Worm (Caenorhabditis elegans) whole organism, early embryonic: Measurements from ENCODE around the gene srd-12.

Source experiments
- B0310.2 ChIP-seq: sonication (generic microtip); optimal IDR thresholded peaks from 2 replicates; lab custom pipeline; 2016; ENCODE audit warnings: mild to moderate bottlenecking, missing genetic modification characterization, missing compliant biosample characterization
- F13C5.2 ChIP-seq: sonication (generic microtip); optimal IDR thresholded peaks from 2 replicates; lab custom pipeline; 2017; ENCODE audit warnings: mild to moderate bottlenecking, missing genetic modification characterization, inconsistent platforms, missing compliant biosample characterization
- aly-1 ChIP-seq: sonication (generic microtip); optimal IDR thresholded peaks from 2 replicates; lab custom pipeline; 2016; ENCODE audit warnings: missing genetic modification characterization, missing compliant biosample characterization
- ama-1 ChIP-seq: fragments of 150-350 bp; optimal IDR thresholded peaks from 2 replicates; lab custom pipeline; 2014
- ceh-13 ChIP-seq: fragments of 200-800 bp; sonication (Bioruptor generic); optimal IDR thresholded peaks from 2 replicates; lab custom pipeline; 2018; ENCODE audit warnings: mild to moderate bottlenecking, missing genetic modification characterization, missing compliant biosample characterization
- ceh-36 ChIP-seq: sonication (generic microtip); optimal IDR thresholded peaks from 2 replicates; lab custom pipeline; 2016; ENCODE audit warnings: missing genetic modification characterization, inconsistent platforms, missing compliant biosample characterization
- ets-7 ChIP-seq: sonication (generic microtip); optimal IDR thresholded peaks from 2 replicates; lab custom pipeline; 2016; ENCODE audit warnings: missing genotype, missing genetic modification characterization, missing compliant biosample characterization
- flt-1 ChIP-seq: fragments of 200-800 bp; sonication (Bioruptor generic); IDR thresholded peaks from 2 replicates; pipeline ENCODE4 v1.3.6; 2022; ENCODE audit warnings: missing genetic modification characterization, missing compliant biosample characterization
- hmbx-1 ChIP-seq: sonication (generic microtip); optimal IDR thresholded peaks from 2 replicates; lab custom pipeline; 2016; ENCODE audit warnings: mild to moderate bottlenecking, missing genetic modification characterization, missing compliant biosample characterization
- hmg-4 ChIP-seq: fragments of 200-800 bp; sonication (Bioruptor generic); optimal IDR thresholded peaks from 2 replicates; lab custom pipeline; 2018; ENCODE audit warnings: mild to moderate bottlenecking, missing genetic modification characterization, missing compliant biosample characterization
- hnd-1 ChIP-seq: sonication (generic microtip); optimal IDR thresholded peaks from 2 replicates; lab custom pipeline; 2016; ENCODE audit warnings: missing genetic modification characterization, missing compliant biosample characterization
- pes-1 ChIP-seq: fragments of 200-800 bp; sonication (Bioruptor generic); IDR thresholded peaks from 2 replicates; pipeline ENCODE4 v1.3.6; 2022; ENCODE audit warnings: missing genetic modification reagents, missing genetic modification characterization, missing compliant biosample characterization
- scrt-1 ChIP-seq: fragments of 200-800 bp; sonication (Bioruptor generic); IDR thresholded peaks from 2 replicates; pipeline ENCODE4 v1.3.6; 2022; ENCODE audit warnings: missing genetic modification characterization, missing compliant biosample characterization
- sea-1 ChIP-seq: fragments of 200-800 bp; sonication (Bioruptor generic); conservative IDR thresholded peaks from 2 replicates; pipeline ENCODE4 v1.3.6; 2022; ENCODE audit warnings: missing genetic modification characterization, missing compliant biosample characterization
- tbx-11 ChIP-seq: fragments of 200-800 bp; sonication (Bioruptor generic); IDR thresholded peaks from 2 replicates; pipeline ENCODE4 v1.3.6; 2022; ENCODE audit warnings: missing genetic modification characterization, missing compliant biosample characterization
- tbx-37 ChIP-seq: fragments of 200-800 bp; sonication (Bioruptor generic); conservative IDR thresholded peaks from 2 replicates; pipeline ENCODE4 v1.3.6; 2022; ENCODE audit warnings: missing genetic modification reagents, missing genetic modification characterization, missing compliant biosample characterization
- tra-4 ChIP-seq: sonication (generic microtip); optimal IDR thresholded peaks from 2 replicates; lab custom pipeline; 2017; ENCODE audit warnings: missing genetic modification characterization, missing compliant biosample characterization

The srd-12 gene

DNA sequence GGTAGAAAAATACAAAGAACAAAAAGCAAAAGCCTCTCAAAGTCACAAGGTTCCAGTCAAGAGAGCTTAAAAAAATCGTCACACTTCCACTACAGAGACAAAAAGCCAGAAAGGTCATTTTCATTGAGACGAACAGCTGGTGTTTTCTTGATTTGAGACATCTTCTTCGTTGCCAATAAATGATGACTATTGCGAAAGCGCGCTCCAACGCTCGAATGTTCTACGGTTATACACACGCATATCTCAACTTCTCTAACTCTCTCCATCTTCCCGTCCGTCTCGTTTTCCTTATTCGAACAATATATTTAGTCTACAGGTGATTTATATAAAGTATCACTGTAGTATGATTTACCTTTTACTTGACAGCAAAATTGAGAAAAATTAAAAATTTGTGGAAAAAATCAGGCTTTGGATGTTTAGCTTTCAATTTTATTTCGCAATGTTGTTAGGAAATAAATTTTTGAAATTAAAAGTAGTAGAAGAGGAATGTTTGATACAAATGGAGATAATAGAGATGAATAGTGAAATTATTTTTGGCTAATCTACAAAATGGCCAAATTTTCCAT is 35.4 kb upstream of the srd-12 start:
- TF ChIP-seq hnd-1, result no peak
- no peak for TF ChIP-seq hmbx-1 (tag; lab: Kevin White, UChicago)
- no peak for TF ChIP-seq hmg-4 (GFP tag; lab: Kevin White, UChicago)

DNA sequence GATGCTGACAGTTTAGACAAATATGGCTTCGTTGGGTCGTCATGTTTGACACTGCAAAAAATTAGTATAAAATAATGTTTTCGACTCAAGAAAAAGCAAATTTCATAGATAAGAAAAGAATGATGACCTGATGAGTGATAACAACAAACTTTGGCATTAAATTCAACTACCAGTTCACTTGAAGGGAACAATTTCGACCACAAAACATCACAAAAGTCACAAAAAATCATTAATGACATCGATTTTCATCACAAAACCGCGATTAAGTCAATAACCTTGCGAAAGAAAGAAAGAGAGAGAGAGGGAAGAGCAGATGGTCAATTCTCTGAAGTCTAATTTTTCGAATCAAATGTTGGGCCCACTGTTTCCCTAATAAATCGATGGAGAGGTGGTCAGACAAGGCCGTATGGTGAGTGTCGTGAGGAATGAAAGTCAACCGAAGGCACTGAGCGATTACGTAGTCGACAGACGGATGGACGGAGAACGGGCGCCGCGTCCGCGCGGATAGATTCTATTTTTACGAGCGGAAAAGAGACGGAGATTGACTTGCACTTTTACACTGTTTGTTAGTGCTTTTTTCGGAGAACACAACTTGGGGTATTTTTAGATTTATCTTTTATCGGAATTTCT is 34.4 kb upstream of the srd-12 start, which contains the start of gene bec-1:
Gene bec-1, minus strand, starts transcription at position 51 of the 630 bp plus-strand sequence.
- TF ChIP-seq hmbx-1 (tag; lab: Kevin White, UChicago) (no peak), ets-7 (tag; lab: Kevin White, UChicago) (no peak), ceh-36 (tag; lab: Kevin White, UChicago) (no peak), aly-1 (tag; lab: Kevin White, UChicago) (no peak), flt-1 (GFP tag; lab: Robert Waterston, UW) (no peak)

DNA sequence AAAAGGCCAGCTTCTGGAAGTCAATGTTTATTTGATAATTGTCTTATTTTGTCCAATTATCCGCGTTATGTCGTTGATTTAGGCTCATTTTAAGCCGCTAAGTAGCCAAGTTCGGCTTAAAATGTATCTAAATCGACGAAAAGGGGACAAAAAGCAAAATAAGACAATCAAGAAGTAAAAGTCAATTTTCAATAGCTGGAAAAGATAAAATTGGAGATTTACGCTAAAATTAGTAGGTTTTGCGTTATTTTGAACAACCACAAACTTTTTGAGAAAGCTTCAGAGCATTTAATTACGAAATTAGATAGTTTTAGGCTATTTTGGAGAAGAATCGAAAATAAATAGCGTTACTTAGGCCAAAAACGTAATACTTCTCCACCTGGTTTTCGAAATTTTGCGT is 32.8 kb upstream of the srd-12 start:
- no peak for TF ChIP-seq ama-1
- no peak for TF ChIP-seq tbx-11 (GFP tag; lab: Robert Waterston, UW)
- no peak for TF ChIP-seq ets-7 (tag; lab: Kevin White, UChicago)
- TF ChIP-seq sea-1, result no peak
- TF ChIP-seq tbx-37 (GFP tag; lab: Robert Waterston, UW), result no peak
- no peak for TF ChIP-seq pes-1
- no peak for TF ChIP-seq ceh-36 (tag; lab: Kevin White, UChicago)
- TF ChIP-seq hnd-1, result no peak
- no peak for TF ChIP-seq hmg-4 (GFP tag; lab: Kevin White, UChicago)
- no peak for TF ChIP-seq scrt-1 (GFP tag; lab: Robert Waterston, UW)
- no peak for TF ChIP-seq hmbx-1 (tag; lab: Kevin White, UChicago)
- TF ChIP-seq flt-1 (GFP tag; lab: Robert Waterston, UW), result no peak
- TF ChIP-seq F13C5.2 (tag; lab: Kevin White, UChicago), result no peak
- TF ChIP-seq aly-1 (tag; lab: Kevin White, UChicago), result no peak
- TF ChIP-seq tra-4 (tag; lab: Kevin White, UChicago), result no peak
- TF ChIP-seq ceh-13, result no peak
- TF ChIP-seq B0310.2, result no peak

DNA sequence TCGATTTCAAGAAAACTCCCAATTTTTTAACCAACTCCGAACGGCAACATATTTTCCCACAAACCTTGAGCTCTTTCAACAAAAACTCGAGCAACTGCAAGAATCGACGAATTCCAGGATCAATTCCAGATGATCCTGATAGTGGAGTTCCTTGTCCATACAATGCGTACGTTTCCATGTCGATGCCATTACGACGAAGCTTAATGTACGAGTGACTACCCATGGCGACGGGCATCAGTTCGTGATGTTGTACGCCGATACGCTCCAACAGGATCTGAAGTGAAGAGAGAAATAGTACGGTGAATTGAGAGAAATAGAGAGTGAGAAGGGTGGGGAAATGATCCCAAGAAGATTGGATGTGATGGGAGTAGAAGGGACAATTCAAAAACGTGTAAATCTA is 32.0 kb upstream of the srd-12 start:
- no peak for TF ChIP-seq ceh-36 (tag; lab: Kevin White, UChicago)
- TF ChIP-seq flt-1 (GFP tag; lab: Robert Waterston, UW), result no peak

DNA sequence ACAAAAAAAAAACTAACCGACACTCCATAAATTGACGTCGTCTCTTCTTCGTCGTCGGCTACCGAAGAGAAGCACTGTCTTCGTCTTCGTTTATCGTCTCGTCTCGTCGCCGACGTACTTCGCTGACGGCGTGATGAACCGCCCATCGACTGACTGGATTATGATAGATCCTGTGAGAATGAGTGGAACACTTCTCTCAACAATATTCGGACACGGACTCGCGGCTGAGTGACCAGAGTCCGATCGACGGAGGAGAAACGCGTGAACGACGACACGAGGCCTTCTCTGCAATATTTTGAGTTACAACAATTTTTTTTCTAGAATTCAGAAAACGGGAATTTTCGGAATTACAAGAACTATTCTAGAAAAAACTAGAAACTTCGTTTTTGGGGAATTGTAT is 30.2 kb upstream of the srd-12 start, which contains the start of gene skn-1:
Gene skn-1, minus strand, starts transcription at position 146 of the 400 bp plus-strand sequence.
- TF ChIP-seq pes-1 (no peak), aly-1 (tag; lab: Kevin White, UChicago) (no peak), scrt-1 (GFP tag; lab: Robert Waterston, UW) (no peak), flt-1 (GFP tag; lab: Robert Waterston, UW) (no peak; the same call in 1 of the 2 replicates), tbx-11 (GFP tag; lab: Robert Waterston, UW) (no peak), ets-7 (tag; lab: Kevin White, UChicago) (no peak), ceh-36 (tag; lab: Kevin White, UChicago) (no peak), hmg-4 (GFP tag; lab: Kevin White, UChicago) (no peak), tbx-37 (GFP tag; lab: Robert Waterston, UW) (no peak), sea-1 (no peak), ama-1 (no peak), hmbx-1 (tag; lab: Kevin White, UChicago) (no peak), B0310.2 (no peak), tra-4 (tag; lab: Kevin White, UChicago) (no peak), ceh-13 (no peak), hnd-1 (no peak)

DNA sequence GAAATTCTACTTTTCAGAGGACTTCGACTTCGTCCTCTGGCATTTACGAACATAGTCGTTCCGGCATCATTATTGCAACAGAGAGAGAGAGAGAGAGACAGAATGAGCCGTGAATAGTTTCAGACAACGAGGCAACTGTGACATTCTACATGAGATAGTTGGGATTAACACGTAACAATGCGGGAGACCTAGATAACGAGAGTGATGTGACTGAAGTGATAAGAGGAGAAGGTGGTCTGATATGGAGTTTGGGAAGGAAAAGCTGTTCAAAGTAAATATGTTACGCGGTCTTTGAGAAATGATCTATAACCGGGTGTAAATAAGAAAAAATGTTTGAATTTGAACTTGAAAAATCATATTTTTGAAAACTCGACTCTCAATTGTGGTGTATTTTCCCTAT is 29.4 kb upstream of the srd-12 start:
- no peak for TF ChIP-seq B0310.2

DNA sequence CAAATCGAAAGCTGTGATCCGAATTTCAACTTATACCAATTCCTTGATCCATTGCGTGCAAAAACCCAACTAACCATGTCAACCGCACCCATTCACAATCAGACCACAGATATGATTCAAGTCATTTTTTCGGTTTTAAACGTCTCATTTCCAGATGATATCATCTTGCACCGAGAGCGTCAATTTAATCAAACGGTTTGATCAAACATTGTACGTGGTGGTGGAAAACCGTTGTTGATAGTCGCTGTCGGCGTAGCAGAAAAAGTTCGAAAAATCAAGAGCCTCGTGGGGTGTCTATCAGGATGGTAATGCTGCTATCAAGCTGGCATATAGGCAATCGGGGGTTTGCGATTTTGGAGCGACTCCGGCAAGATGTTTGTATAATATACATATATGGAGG is 28.8 kb upstream of the srd-12 start:
- no peak for TF ChIP-seq ets-7 (tag; lab: Kevin White, UChicago)

DNA sequence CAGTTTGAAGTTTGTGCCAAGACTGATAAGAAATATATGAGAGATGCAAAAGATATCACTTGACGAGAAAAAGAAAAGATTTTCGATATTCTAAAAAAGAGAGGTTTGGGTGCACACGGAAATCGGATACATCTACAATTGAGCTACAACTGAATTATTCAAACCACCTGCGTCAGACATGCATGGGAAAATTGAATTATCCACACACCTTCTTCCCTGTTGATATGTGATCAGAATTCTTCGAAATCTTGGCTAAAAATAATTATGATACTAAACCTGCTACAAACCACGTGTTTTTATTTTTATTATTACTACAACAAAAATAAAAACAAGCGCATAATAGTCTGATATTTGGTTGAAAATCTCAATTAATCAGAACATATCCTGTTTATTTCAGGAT is 28.2 kb upstream of the srd-12 start:
- TF ChIP-seq ets-7 (tag; lab: Kevin White, UChicago), result no peak
- TF ChIP-seq F13C5.2 (tag; lab: Kevin White, UChicago), result no peak
- no peak for TF ChIP-seq sea-1
- TF ChIP-seq tbx-37 (GFP tag; lab: Robert Waterston, UW), result no peak

DNA sequence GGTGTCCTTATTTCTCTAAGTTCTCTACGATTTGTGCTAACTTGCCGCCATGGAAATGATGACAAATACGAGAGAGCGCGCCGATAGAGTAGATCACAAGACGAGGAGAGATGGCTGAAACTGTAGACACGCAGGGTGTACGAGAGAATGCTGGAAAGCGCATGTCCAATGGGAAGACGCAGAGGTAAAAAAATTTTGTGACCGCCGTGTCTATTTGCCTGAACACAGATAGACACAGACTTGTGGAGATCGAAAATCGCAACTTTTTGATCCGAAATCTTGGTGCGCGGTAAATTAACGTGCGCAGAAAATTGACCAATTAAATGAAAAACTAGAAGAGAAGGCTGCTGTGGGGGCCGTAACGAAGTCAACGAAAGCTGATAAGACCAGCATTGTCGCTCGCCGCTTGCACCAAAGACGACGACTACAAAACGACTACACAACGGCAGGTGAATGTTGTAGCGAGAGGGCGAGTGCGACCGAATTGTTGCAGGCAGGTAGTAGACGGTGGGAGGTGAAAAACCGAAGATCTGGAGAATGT is 27.1 kb upstream of the srd-12 start:
- TF ChIP-seq tbx-37 (GFP tag; lab: Robert Waterston, UW) (no peak), flt-1 (GFP tag; lab: Robert Waterston, UW) (no peak), ama-1 (no peak), tra-4 (tag; lab: Kevin White, UChicago) (no peak), B0310.2 (no peak), ceh-36 (tag; lab: Kevin White, UChicago) (no peak), sea-1 (no peak), ets-7 (tag; lab: Kevin White, UChicago) (no peak), aly-1 (tag; lab: Kevin White, UChicago) (no peak), hnd-1 (no peak), ceh-13 (no peak), hmg-4 (GFP tag; lab: Kevin White, UChicago) (no peak), F13C5.2 (tag; lab: Kevin White, UChicago) (no peak), scrt-1 (GFP tag; lab: Robert Waterston, UW) (no peak), hmbx-1 (tag; lab: Kevin White, UChicago) (no peak), pes-1 (no peak)
